Worm (Caenorhabditis elegans) whole organism, L4 larva: ENCODE measurements around the gene gur-5.
A peak's percentile ranks its signal among the peaks of the same experiment; 100 is the strongest.

Experiments
- F10B5.3 ChIP-seq: sonication (generic microtip); optimal IDR thresholded peaks from 2 replicates; lab custom pipeline; 2016; ENCODE audit warnings: mild to moderate bottlenecking, missing genetic modification characterization, missing compliant biosample characterization
- F26F4.8 ChIP-seq: fragments of 200-800 bp; sonication (Bioruptor generic); conservative IDR thresholded peaks from 2 replicates; pipeline ENCODE4 v1.3.6; 2022; ENCODE audit warnings: missing genetic modification characterization, missing compliant biosample characterization
- F37D6.2 ChIP-seq: sonication (generic microtip); optimal IDR thresholded peaks from 2 replicates; lab custom pipeline; 2016; ENCODE audit warnings: mild to moderate bottlenecking, missing genetic modification characterization, missing compliant biosample characterization
- R02D3.7 ChIP-seq: fragments of 150-350 bp; sonication (generic microtip); optimal IDR thresholded peaks from 3 replicates; lab custom pipeline; 2014; ENCODE audit warnings: missing biosample characterization, missing genetic modification characterization
- T20F7.1 ChIP-seq: fragments of 200-800 bp; sonication (Bioruptor generic); optimal IDR thresholded peaks from 2 replicates; lab custom pipeline; 2018; ENCODE audit warnings: mild to moderate bottlenecking, missing genetic modification characterization, missing compliant biosample characterization
- T26A8.4 ChIP-seq: fragments of 200-800 bp; sonication (Bioruptor generic); IDR thresholded peaks from 2 replicates; pipeline ENCODE4 v1.3.6; 2022; ENCODE audit warnings: missing genetic modification characterization, missing compliant biosample characterization
- Y48G9A.11 ChIP-seq: fragments of 200-800 bp; sonication (Bioruptor generic); IDR thresholded peaks from 2 replicates; pipeline ENCODE4 v1.3.6; 2022; ENCODE audit warnings: missing genetic modification reagents, missing genetic modification characterization, missing compliant biosample characterization
- Y5F2A.4 ChIP-seq: fragments of 200-800 bp; sonication (Bioruptor generic); optimal IDR thresholded peaks from 2 replicates; lab custom pipeline; 2018; ENCODE audit warnings: mild to moderate bottlenecking, missing genetic modification characterization, missing compliant biosample characterization
- Y75B8A.6 ChIP-seq: fragments of 200-800 bp; sonication (Bioruptor generic); IDR thresholded peaks from 2 replicates; pipeline ENCODE4 v1.3.6; 2022; ENCODE audit warnings: missing genetic modification reagents, missing genetic modification characterization, missing compliant biosample characterization
- ZK337.2 ChIP-seq: fragments of 200-800 bp; sonication (Bioruptor generic); IDR thresholded peaks from 2 replicates; pipeline ENCODE4 v1.3.6; 2022; ENCODE audit warnings: missing genetic modification reagents, missing genetic modification characterization, missing compliant biosample characterization
- aly-2 ChIP-seq: sonication (generic microtip); optimal IDR thresholded peaks from 2 replicates; lab custom pipeline; 2018; ENCODE audit warnings: missing biosample characterization, missing genetic modification characterization
- ama-1 ChIP-seq: fragments of 150-350 bp; optimal IDR thresholded peaks from 2 replicates; lab custom pipeline; 2014; ENCODE audit warnings: inconsistent platforms, mixed read lengths
- ceh-44 ChIP-seq: fragments of 200-800 bp; sonication (Bioruptor generic); IDR thresholded peaks from 2 replicates; pipeline ENCODE4 v1.3.6; 2022; ENCODE audit warnings: missing genetic modification reagents, missing genetic modification characterization, missing compliant biosample characterization
- ceh-62 ChIP-seq: sonication (generic microtip); optimal IDR thresholded peaks from 2 replicates; lab custom pipeline; 2017; ENCODE audit warnings: missing biosample characterization, missing genetic modification characterization
- ceh-82 ChIP-seq: sonication (generic microtip); optimal IDR thresholded peaks from 2 replicates; lab custom pipeline; 2017; ENCODE audit warnings: missing biosample characterization, missing genetic modification characterization
- daf-12 ChIP-seq: fragments of 150-350 bp; optimal IDR thresholded peaks from 2 replicates; lab custom pipeline; 2014; ENCODE audit warnings: missing biosample characterization, missing genetic modification reagents, missing genetic modification characterization
- daf-16 ChIP-seq, 3 experiments: sonication (generic microtip); optimal IDR thresholded peaks; 2 replicates each; lab custom pipeline; 2016 to 2017; ENCODE audit warnings: missing genetic modification characterization in 3 of 3, missing genetic modification reagents in 3 of 3, mild to moderate bottlenecking in 2 of 3, missing compliant biosample characterization in 2 of 3, missing biosample characterization in 1 of 3, moderate library complexity in 1 of 3
- dmd-8 ChIP-seq: fragments of 200-800 bp; sonication (Bioruptor generic); IDR thresholded peaks from 2 replicates; pipeline ENCODE4 v1.3.6; 2022; ENCODE audit warnings: missing genetic modification characterization, missing compliant biosample characterization
- dmd-9 ChIP-seq: fragments of 200-800 bp; sonication (Bioruptor generic); IDR thresholded peaks from 2 replicates; pipeline ENCODE4 v1.3.6; 2022; ENCODE audit warnings: missing genetic modification reagents, missing genetic modification characterization, missing compliant biosample characterization
- dve-1 ChIP-seq: sonication (generic microtip); optimal IDR thresholded peaks from 2 replicates; lab custom pipeline; 2017; ENCODE audit warnings: antibody characterized with exemption, mild to moderate bottlenecking, missing genetic modification characterization, missing compliant biosample characterization; ENCODE audit not compliant: insufficient read depth
- egl-43 ChIP-seq: fragments of 200-800 bp; sonication (Bioruptor generic); IDR thresholded peaks from 2 replicates; pipeline ENCODE4 v1.3.6; 2022; ENCODE audit warnings: missing genetic modification reagents, missing genetic modification characterization, missing compliant biosample characterization
- fos-1 ChIP-seq: fragments of 150-350 bp; optimal IDR thresholded peaks from 2 replicates; lab custom pipeline; 2014; ENCODE audit warnings: missing biosample characterization, missing genetic modification characterization
- hlh-11 ChIP-seq: fragments of 200-800 bp; sonication (Bioruptor generic); optimal IDR thresholded peaks from 2 replicates; lab custom pipeline; 2018; ENCODE audit warnings: mild to moderate bottlenecking, missing genetic modification characterization, missing compliant biosample characterization
- hmg-1.1 ChIP-seq: fragments of 200-800 bp; sonication (Bioruptor generic); IDR thresholded peaks from 2 replicates; pipeline ENCODE4 v1.3.6; 2022; ENCODE audit warnings: missing genetic modification reagents, missing genetic modification characterization, missing compliant biosample characterization
- lim-7 ChIP-seq: fragments of 200-800 bp; sonication (Bioruptor generic); IDR thresholded peaks from 2 replicates; pipeline ENCODE4 v1.3.6; 2022; ENCODE audit warnings: missing genetic modification characterization, missing compliant biosample characterization
- lin-1 ChIP-seq: fragments of 200-800 bp; sonication (Bioruptor generic); IDR thresholded peaks from 2 replicates; pipeline ENCODE4 v1.3.6; 2022; ENCODE audit warnings: missing genetic modification reagents, missing genetic modification characterization, missing compliant biosample characterization
- lin-13 ChIP-seq: fragments of 150-350 bp; optimal IDR thresholded peaks from 2 replicates; lab custom pipeline; 2014; ENCODE audit warnings: missing biosample characterization, missing genetic modification reagents, missing genetic modification characterization
- lin-29 ChIP-seq: fragments of 200-800 bp; sonication (Bioruptor generic); IDR thresholded peaks from 2 replicates; pipeline ENCODE4 v1.3.6; 2022; ENCODE audit warnings: missing genetic modification reagents, missing genetic modification characterization, missing compliant biosample characterization
- lin-38 ChIP-seq: fragments of 200-800 bp; sonication (Bioruptor generic); IDR thresholded peaks from 2 replicates; pipeline ENCODE4 v1.3.6; 2022; ENCODE audit warnings: missing genetic modification reagents, missing genetic modification characterization, missing compliant biosample characterization
- lin-39 ChIP-seq: fragments of 150-350 bp; optimal IDR thresholded peaks from 2 replicates; lab custom pipeline; 2014; ENCODE audit warnings: missing biosample characterization, missing genetic modification reagents, missing genetic modification characterization
- mdl-1 ChIP-seq, 2 experiments: fragments of 150-350 bp in 1 of 2; sonication (generic microtip) in 1 of 2; optimal IDR thresholded peaks; 2 replicates each; lab custom pipeline; 2014 to 2017; ENCODE audit warnings: missing biosample characterization in 2 of 2, missing genetic modification characterization in 2 of 2
- mdt-29 ChIP-seq: fragments of 200-800 bp; sonication (Bioruptor generic); IDR thresholded peaks from 2 replicates; pipeline ENCODE4 v1.3.6; 2022; ENCODE audit warnings: missing genetic modification reagents, missing genetic modification characterization, missing compliant biosample characterization
- mep-1 ChIP-seq: fragments of 150-350 bp; sonication (generic microtip); optimal IDR thresholded peaks from 3 replicates; lab custom pipeline; 2014; ENCODE audit warnings: missing biosample characterization, missing genetic modification characterization
- nhr-10 ChIP-seq: fragments of 150-350 bp; optimal IDR thresholded peaks from 2 replicates; lab custom pipeline; 2014; ENCODE audit warnings: missing biosample characterization, missing genetic modification characterization
- nhr-102 ChIP-seq: sonication (generic microtip); optimal IDR thresholded peaks from 2 replicates; lab custom pipeline; 2016; ENCODE audit warnings: mild to moderate bottlenecking, missing genetic modification characterization, moderate library complexity, missing compliant biosample characterization
- nhr-111 ChIP-seq: fragments of 200-800 bp; sonication (Bioruptor generic); optimal IDR thresholded peaks from 2 replicates; lab custom pipeline; 2018; ENCODE audit warnings: mild to moderate bottlenecking, missing genetic modification characterization, missing compliant biosample characterization
- nhr-237 ChIP-seq: sonication (generic microtip); optimal IDR thresholded peaks from 2 replicates; lab custom pipeline; 2017; ENCODE audit warnings: missing biosample characterization, missing genetic modification characterization
- nhr-28 ChIP-seq: fragments of 150-350 bp; optimal IDR thresholded peaks from 2 replicates; lab custom pipeline; 2014; ENCODE audit warnings: missing biosample characterization, missing genetic modification characterization
- nhr-42 ChIP-seq: fragments of 200-800 bp; sonication (Bioruptor generic); IDR thresholded peaks from 2 replicates; pipeline ENCODE4 v1.3.6; 2022; ENCODE audit warnings: missing genetic modification characterization, missing compliant biosample characterization
- nhr-48 ChIP-seq: sonication (generic microtip); optimal IDR thresholded peaks from 2 replicates; lab custom pipeline; 2016; ENCODE audit warnings: mild to moderate bottlenecking, missing genetic modification characterization, missing compliant biosample characterization
- nhr-76 ChIP-seq: fragments of 150-350 bp; optimal IDR thresholded peaks from 2 replicates; lab custom pipeline; 2014; ENCODE audit warnings: missing biosample characterization, missing genetic modification characterization
- rbr-2 ChIP-seq: sonication (generic microtip); optimal IDR thresholded peaks from 2 replicates; lab custom pipeline; 2016; ENCODE audit warnings: missing genotype, missing genetic modification characterization, missing compliant biosample characterization
- saeg-2 ChIP-seq: fragments of 200-800 bp; sonication (Bioruptor generic); IDR thresholded peaks from 2 replicates; pipeline ENCODE4 v1.3.6; 2022; ENCODE audit warnings: missing genetic modification reagents, missing genetic modification characterization, missing compliant biosample characterization
- sdz-12 ChIP-seq: fragments of 200-800 bp; sonication (Bioruptor generic); optimal IDR thresholded peaks from 2 replicates; lab custom pipeline; 2018; ENCODE audit warnings: mild to moderate bottlenecking, missing genetic modification characterization, missing compliant biosample characterization
- set-16 ChIP-seq: fragments of 200-800 bp; sonication (Bioruptor generic); IDR thresholded peaks from 2 replicates; pipeline ENCODE4 v1.3.6; 2022; ENCODE audit warnings: missing genetic modification reagents, missing genetic modification characterization, missing compliant biosample characterization
- snpc-4 ChIP-seq: fragments of 150-350 bp; optimal IDR thresholded peaks from 2 replicates; lab custom pipeline; 2014; ENCODE audit warnings: missing biosample characterization, missing genetic modification characterization
- spr-3 ChIP-seq: fragments of 200-800 bp; sonication (Bioruptor generic); optimal IDR thresholded peaks from 2 replicates; lab custom pipeline; 2018; ENCODE audit warnings: mild to moderate bottlenecking, missing genetic modification characterization, missing compliant biosample characterization
- tra-1 ChIP-seq: fragments of 200-800 bp; sonication (Bioruptor generic); IDR thresholded peaks from 2 replicates; pipeline ENCODE4 v1.3.6; 2022; ENCODE audit warnings: missing genetic modification reagents, missing genetic modification characterization, missing compliant biosample characterization
- unc-130 ChIP-seq: sonication (generic microtip); optimal IDR thresholded peaks from 2 replicates; lab custom pipeline; 2016; ENCODE audit warnings: missing genetic modification reagents, missing genetic modification characterization, missing compliant biosample characterization
- zfp-3 ChIP-seq: fragments of 200-800 bp; sonication (Bioruptor generic); conservative IDR thresholded peaks from 2 replicates; pipeline ENCODE4 v1.3.6; 2022; ENCODE audit warnings: missing genetic modification reagents, missing genetic modification characterization, missing compliant biosample characterization
- ztf-11 ChIP-seq: fragments of 150-350 bp; optimal IDR thresholded peaks from 2 replicates; lab custom pipeline; 2014; ENCODE audit warnings: missing biosample characterization, missing genetic modification characterization

gur-5 gene

ce11 chrII:5320205-5320951 is 35.2 kb downstream of the gur-5 start (continued):
- TF ChIP-seq T26A8.4 (GFP tag; lab: Robert Waterston, UW) (0 out of 2 replicates have a peak, but pooled peaks have one; percentile 27), mdt-29 (GFP tag; lab: Robert Waterston, UW) (no peak), ztf-11 (tag; lab: Kevin White, UChicago) (no peak), lin-13 (GFP tag; lab: Kevin White, UChicago) (peak; percentile 3), F26F4.8 (no peak), R02D3.7 (tag; lab: Kevin White, UChicago) (no peak), rbr-2 (tag; lab: Kevin White, UChicago) (peak; percentile 7), Y75B8A.6 (GFP tag; lab: Robert Waterston, UW) (no peak), snpc-4 (tag; lab: Kevin White, UChicago) (no peak), unc-130 (no peak), ama-1 (lab: Kevin White, UChicago) (no peak), ceh-82 (tag; lab: Kevin White, UChicago) (no peak), nhr-102 (tag; lab: Kevin White, UChicago) (no peak), dmd-9 (no peak), T20F7.1 (no peak), mep-1 (tag; lab: Kevin White, UChicago) (no peak), lin-1 (GFP tag; lab: Robert Waterston, UW) (no peak), dmd-8 (no peak), Y48G9A.11 (GFP tag; lab: Robert Waterston, UW) (no peak), ZK337.2 (GFP tag; lab: Robert Waterston, UW) (no peak), lim-7 (GFP tag; lab: Robert Waterston, UW) (no peak), zfp-3 (GFP tag; lab: Robert Waterston, UW) (no peak), ceh-62 (tag; lab: Kevin White, UChicago) (no peak), nhr-42 (GFP tag; lab: Robert Waterston, UW) (no peak), F10B5.3 (tag; lab: Kevin White, UChicago) (no peak), daf-16 (GFP tag; optimal IDR thresholded peaks at IDR 0.05; lab: Kevin White, UChicago) (no peak), daf-16 (tag; optimal IDR thresholded peaks at IDR 0.05; lab: Kevin White, UChicago) (peak; percentile 56), mdl-1 (tag; optimal IDR thresholded peaks at IDR 0.05; lab: Kevin White, UChicago) (no peak), hmg-1.1 (no peak), Y5F2A.4 (GFP tag; lab: Kevin White, UChicago) (no peak), fos-1 (no peak), sdz-12 (GFP tag; lab: Kevin White, UChicago) (no peak), nhr-237 (tag; lab: Kevin White, UChicago) (no peak), nhr-28 (tag; lab: Kevin White, UChicago) (peak; percentile 97), lin-39 (no peak), hlh-11 (peak; percentile 31), lin-29 (GFP tag; lab: Robert Waterston, UW) (no peak), F37D6.2 (tag; lab: Kevin White, UChicago) (no peak), set-16 (GFP tag; lab: Robert Waterston, UW) (no peak), dve-1 (tag; lab: Kevin White, UChicago) (peak; percentile 56), nhr-48 (no peak), daf-12 (tag; lab: Kevin White, UChicago) (no peak), spr-3 (GFP tag; lab: Kevin White, UChicago) (no peak), ceh-44 (GFP tag; lab: Robert Waterston, UW) (no peak), egl-43 (GFP tag; lab: Robert Waterston, UW) (no peak), nhr-10 (no peak), lin-38 (GFP tag; lab: Robert Waterston, UW) (no peak), tra-1 (GFP tag; lab: Robert Waterston, UW) (no peak), nhr-111 (no peak), saeg-2 (GFP tag; lab: Robert Waterston, UW) (no peak), aly-2 (no peak), nhr-76 (tag; lab: Kevin White, UChicago) (no peak)
